Worm (Caenorhabditis elegans) whole organism, L4 larva: Measurements from ENCODE around the gene srh-75.
A peak's percentile ranks its signal among the peaks of the same experiment; 100 is the strongest.

Experiments used
- F49E8.2 ChIP-seq: sonication (generic microtip); optimal IDR thresholded peaks from 2 replicates; lab custom pipeline; 2016; ENCODE audit warnings: missing compliant biosample characterization, mild to moderate bottlenecking, missing genetic modification characterization, borderline replicate concordance
- T20F7.1 ChIP-seq: fragments of 200-800 bp; sonication (Bioruptor generic); optimal IDR thresholded peaks from 2 replicates; lab custom pipeline; 2018; ENCODE audit warnings: mild to moderate bottlenecking, missing genetic modification characterization, missing compliant biosample characterization
- ceh-20 ChIP-seq: fragments of 200-800 bp; sonication (Bioruptor generic); IDR thresholded peaks from 2 replicates; pipeline ENCODE4 v1.3.6; 2022; ENCODE audit warnings: missing genetic modification reagents, missing genetic modification characterization, missing compliant biosample characterization
- ceh-32 ChIP-seq: sonication (generic microtip); optimal IDR thresholded peaks from 2 replicates; lab custom pipeline; 2016; ENCODE audit warnings: mild to moderate bottlenecking, missing genetic modification characterization, missing compliant biosample characterization; ENCODE audit not compliant: poor library complexity
- ces-1 ChIP-seq: fragments of 150-350 bp; sonication (generic microtip); optimal IDR thresholded peaks from 4 replicates; lab custom pipeline; 2014; ENCODE audit warnings: missing biosample characterization, missing genetic modification reagents, missing genetic modification characterization
- cey-2 ChIP-seq: sonication (generic microtip); optimal IDR thresholded peaks from 3 replicates; lab custom pipeline; 2017; ENCODE audit warnings: missing genetic modification characterization, mild to moderate bottlenecking, missing compliant biosample characterization, antibody characterized with exemption, borderline replicate concordance; ENCODE audit not compliant: insufficient read depth
- dpl-1 ChIP-seq: fragments of 150-350 bp; optimal IDR thresholded peaks from 2 replicates; lab custom pipeline; 2014; ENCODE audit warnings: missing biosample characterization, missing genetic modification reagents, missing genetic modification characterization
- lin-13 ChIP-seq: fragments of 150-350 bp; optimal IDR thresholded peaks from 2 replicates; lab custom pipeline; 2014; ENCODE audit warnings: missing biosample characterization, missing genetic modification reagents, missing genetic modification characterization
- nhr-11 ChIP-seq: fragments of 150-350 bp; optimal IDR thresholded peaks from 2 replicates; lab custom pipeline; 2014; ENCODE audit warnings: missing biosample characterization, missing genetic modification characterization
- nhr-25 ChIP-seq: sonication (generic microtip); optimal IDR thresholded peaks from 2 replicates; lab custom pipeline; 2017; ENCODE audit warnings: missing genetic modification characterization, mild to moderate bottlenecking, missing compliant biosample characterization, antibody characterized with exemption, moderate library complexity, borderline replicate concordance; ENCODE audit not compliant: insufficient read depth
- pha-4 ChIP-seq, 2 experiments: fragments of 150-350 bp in 1 of 2; fragments of 200-800 bp in 1 of 2; sonication (Bioruptor generic) in 1 of 2; IDR thresholded peaks in 1 of 2; optimal IDR thresholded peaks in 1 of 2; 2 replicates each; pipeline versions ENCODE4 v1.3.6 to Lab custom; 2014 to 2022; ENCODE audit warnings: missing genetic modification characterization in 2 of 2, missing genetic modification reagents in 2 of 2, missing biosample characterization in 1 of 2, missing compliant biosample characterization in 1 of 2
- snpc-4 ChIP-seq: fragments of 150-350 bp; optimal IDR thresholded peaks from 2 replicates; lab custom pipeline; 2014; ENCODE audit warnings: missing biosample characterization, missing genetic modification characterization
- zfp-2 ChIP-seq: sonication (generic microtip); optimal IDR thresholded peaks from 2 replicates; lab custom pipeline; 2016; ENCODE audit warnings: mild to moderate bottlenecking, missing genetic modification characterization, missing compliant biosample characterization

DNA sequence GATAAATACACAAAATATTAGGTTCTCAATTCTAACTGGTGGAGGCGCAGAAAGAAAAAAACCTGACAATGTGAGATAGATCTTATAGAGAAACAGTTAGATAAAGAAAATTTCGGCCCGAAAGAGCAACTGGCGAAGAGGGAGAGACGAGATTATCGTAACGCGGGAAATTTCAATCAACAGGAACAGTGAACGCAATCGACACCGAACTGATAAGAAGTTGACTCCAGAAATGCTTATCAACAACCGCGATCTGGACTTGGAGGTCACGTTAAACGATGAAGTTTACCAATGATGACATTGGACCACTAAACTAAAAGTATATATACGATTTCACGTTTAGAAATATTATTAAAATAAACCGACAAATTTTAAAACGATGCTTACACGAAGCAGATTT is 19.5 kb upstream of the srh-75 start:
- TF ChIP-seq T20F7.1 (GFP tag; lab: Kevin White, UChicago) (no peak), dpl-1 (no peak), zfp-2 (tag; lab: Kevin White, UChicago) (no peak), nhr-11 (tag; lab: Kevin White, UChicago) (no peak), cey-2 (no peak), lin-13 (GFP tag; lab: Kevin White, UChicago) (peak; percentile 50), ceh-20 (GFP tag; lab: Robert Waterston, UW) (no peak), ceh-32 (no peak), pha-4 (GFP tag; IDR thresholded peaks at IDR 0.05; lab: Robert Waterston, UW) (peak; percentile 49; the same call in 1 of the 2 replicates), pha-4 (tag; optimal IDR thresholded peaks at IDR 0.05; lab: Kevin White, UChicago) (no peak), snpc-4 (tag; lab: Kevin White, UChicago) (no peak), F49E8.2 (tag; lab: Kevin White, UChicago) (peak; percentile 93), ces-1 (GFP tag; lab: Kevin White, UChicago) (no peak), nhr-25 (tag; lab: Kevin White, UChicago) (no peak)
